Fruit fly (Drosophila melanogaster) whole organism, wandering third instar larva: Measurements from ENCODE around the gene Sbds.

Source experiments
- Abd-B ChIP-seq: fragments of >200 bp; optimal IDR thresholded peaks from 2 replicates; lab custom pipeline; 2017; ENCODE audit warnings: missing biosample characterization, missing genetic modification characterization
- CG32264 ChIP-seq: fragments of 200-800 bp; sonication (Bioruptor generic); optimal IDR thresholded peaks from 2 replicates; lab custom pipeline; 2016; ENCODE audit warnings: missing biosample characterization, missing genetic modification characterization
- CG9705 ChIP-seq: fragments of 200-800 bp; sonication (Bioruptor generic); optimal IDR thresholded peaks from 2 replicates; lab custom pipeline; 2018; ENCODE audit warnings: missing biosample characterization, mild to moderate bottlenecking, missing genetic modification characterization
- CrebA ChIP-seq: fragments of 200-800 bp; sonication (Bioruptor generic); optimal IDR thresholded peaks from 2 replicates; lab custom pipeline; 2016; ENCODE audit warnings: missing biosample characterization, mild to moderate bottlenecking, missing genetic modification characterization, borderline replicate concordance
- Dfd ChIP-seq: fragments of >200 bp; optimal IDR thresholded peaks from 2 replicates; lab custom pipeline; 2017; ENCODE audit warnings: missing biosample characterization, missing genetic modification characterization
- Dif ChIP-seq: fragments of 200-275, 200-300 bp; sonication (Bioruptor generic); optimal IDR thresholded peaks from 2 replicates; lab custom pipeline; 2018; ENCODE audit warnings: missing biosample characterization, missing genetic modification characterization; ENCODE audit not compliant: partially characterized antibody
- GATAd ChIP-seq: sonication (Bioruptor generic); optimal IDR thresholded peaks from 2 replicates; lab custom pipeline; 2016; ENCODE audit warnings: missing biosample characterization, missing genetic modification characterization
- HLH106 ChIP-seq: fragments of 200-800 bp; optimal IDR thresholded peaks from 3 replicates; lab custom pipeline; 2019; ENCODE audit warnings: missing biosample characterization, mild to moderate bottlenecking, missing genetic modification characterization, moderate library complexity
- Hnf4 ChIP-seq: fragments of 200-800 bp; sonication (Bioruptor generic); optimal IDR thresholded peaks from 2 replicates; lab custom pipeline; 2016; ENCODE audit warnings: missing biosample characterization, mild to moderate bottlenecking, missing genetic modification characterization
- Hr78 ChIP-seq: fragments of >200 bp; optimal IDR thresholded peaks from 2 replicates; lab custom pipeline; 2017; ENCODE audit warnings: missing biosample characterization, missing genetic modification characterization
- Hr83 ChIP-seq: fragments of 200-300 bp; sonication (Bioruptor generic); optimal IDR thresholded peaks from 2 replicates; lab custom pipeline; 2016; ENCODE audit warnings: missing biosample characterization, mild to moderate bottlenecking, missing genetic modification characterization, moderate library complexity; ENCODE audit not compliant: poor library complexity, severe bottlenecking
- Jra ChIP-seq: sonication (Bioruptor generic); optimal IDR thresholded peaks from 2 replicates; lab custom pipeline; 2016; ENCODE audit warnings: missing biosample characterization, missing genetic modification characterization
- Mio ChIP-seq: sonication (Bioruptor generic); optimal IDR thresholded peaks from 2 replicates; lab custom pipeline; 2016; ENCODE audit warnings: missing biosample characterization, missing genetic modification characterization
- Myc ChIP-seq: fragments of >200 bp; optimal IDR thresholded peaks from 2 replicates; lab custom pipeline; 2017
- N ChIP-seq: fragments of >200 bp; optimal IDR thresholded peaks from 2 replicates; lab custom pipeline; 2018; ENCODE audit warnings: missing biosample characterization, missing external identifiers, missing genetic modification characterization
- OdsH ChIP-seq: fragments of 200-800 bp; sonication (Bioruptor generic); optimal IDR thresholded peaks from 2 replicates; lab custom pipeline; 2016; ENCODE audit warnings: missing biosample characterization, mild to moderate bottlenecking, missing genetic modification characterization
- Rel ChIP-seq, 2 experiments: fragments of 200-800 bp; sonication (Bioruptor generic) in 1 of 2; optimal IDR thresholded peaks; 2 replicates in 1 of 2; 3 replicates in 1 of 2; lab custom pipeline; 2016 to 2019; ENCODE audit warnings: mild to moderate bottlenecking in 2 of 2, missing biosample characterization in 2 of 2, missing genetic modification characterization in 2 of 2, moderate library complexity in 1 of 2
- Sp1 ChIP-seq: fragments of 200-800 bp; sonication (Bioruptor generic); optimal IDR thresholded peaks from 3 replicates; lab custom pipeline; 2019; ENCODE audit warnings: missing biosample characterization, mild to moderate bottlenecking, missing genetic modification characterization, moderate library complexity
- Vsx2 ChIP-seq: fragments of 200-300, 225-300 bp; sonication (Bioruptor generic); optimal IDR thresholded peaks from 2 replicates; lab custom pipeline; 2018; ENCODE audit warnings: missing biosample characterization, missing genetic modification characterization; ENCODE audit not compliant: partially characterized antibody
- br ChIP-seq: fragments of 200-800 bp; sonication (Bioruptor generic); optimal IDR thresholded peaks from 2 replicates; lab custom pipeline; 2016; ENCODE audit warnings: missing biosample characterization, missing genetic modification characterization
- brk ChIP-seq: fragments of 200-800 bp; sonication (Bioruptor generic); optimal IDR thresholded peaks from 2 replicates; lab custom pipeline; 2016; ENCODE audit warnings: missing biosample characterization, mild to moderate bottlenecking, missing genetic modification characterization
- dl ChIP-seq, 2 experiments: fragments of 175-275, 200-275 bp in 1 of 2; fragments of 200-275 bp in 1 of 2; sonication (Bioruptor generic); optimal IDR thresholded peaks; lab custom pipeline; 2018; ENCODE audit warnings: mild to moderate bottlenecking in 2 of 2, missing biosample characterization in 2 of 2, missing genetic modification characterization in 2 of 2, moderate library complexity in 2 of 2; ENCODE audit not compliant: partially characterized antibody in 2 of 2, insufficient read depth in 1 of 2
- dmrt93B ChIP-seq: fragments of 200-800 bp; sonication (Bioruptor generic); optimal IDR thresholded peaks from 2 replicates; lab custom pipeline; 2018; ENCODE audit warnings: missing biosample characterization, mild to moderate bottlenecking, missing genetic modification characterization
- dsf ChIP-seq: sonication (Bioruptor generic); optimal IDR thresholded peaks from 2 replicates; lab custom pipeline; 2016; ENCODE audit warnings: missing biosample characterization, missing genetic modification characterization, borderline replicate concordance
- ey ChIP-seq: fragments of 200-800 bp; sonication (Bioruptor generic); optimal IDR thresholded peaks from 2 replicates; lab custom pipeline; 2016; ENCODE audit warnings: missing biosample characterization, missing genetic modification characterization
- foxo ChIP-seq, 2 experiments: fragments of 200-800 bp; sonication (Bioruptor generic); optimal IDR thresholded peaks; 2 replicates in 1 of 2; 3 replicates in 1 of 2; lab custom pipeline; 2016 to 2017; ENCODE audit warnings: missing biosample characterization in 2 of 2, missing genetic modification characterization in 2 of 2
- fru ChIP-seq: fragments of 200-800 bp; sonication (Bioruptor generic); optimal IDR thresholded peaks from 3 replicates; lab custom pipeline; 2016; ENCODE audit warnings: missing biosample characterization, mild to moderate bottlenecking, missing genetic modification characterization
- h ChIP-seq: fragments of 200-800 bp; sonication (Bioruptor generic); optimal IDR thresholded peaks from 3 replicates; lab custom pipeline; 2016; ENCODE audit warnings: missing biosample characterization, mild to moderate bottlenecking, missing genetic modification characterization
- jim ChIP-seq: fragments of 175-275, 200-325 bp; sonication (Bioruptor generic); optimal IDR thresholded peaks from 2 replicates; lab custom pipeline; 2016; ENCODE audit warnings: missing biosample characterization, mild to moderate bottlenecking, missing genetic modification characterization
- lola ChIP-seq: fragments of >200 bp; optimal IDR thresholded peaks from 2 replicates; lab custom pipeline; 2017; ENCODE audit warnings: missing biosample characterization, missing genetic modification characterization
- pan ChIP-seq: fragments of >200 bp; optimal IDR thresholded peaks from 2 replicates; lab custom pipeline; 2017
- psq ChIP-seq: fragments of 200-800 bp; sonication (Bioruptor generic); optimal IDR thresholded peaks from 3 replicates; lab custom pipeline; 2017; ENCODE audit warnings: missing biosample characterization, mild to moderate bottlenecking, missing genetic modification characterization, moderate library complexity
- rgr ChIP-seq: fragments of 200-800 bp; sonication (Bioruptor generic); optimal IDR thresholded peaks from 3 replicates; lab custom pipeline; 2016; ENCODE audit warnings: missing biosample characterization, mild to moderate bottlenecking, missing genetic modification characterization
- sage ChIP-seq: fragments of 200-800 bp; sonication (Bioruptor generic); optimal IDR thresholded peaks from 2 replicates; lab custom pipeline; 2016; ENCODE audit warnings: missing biosample characterization, mild to moderate bottlenecking, missing genetic modification characterization
- sv ChIP-seq: fragments of 200-800 bp; sonication (Bioruptor generic); optimal IDR thresholded peaks from 3 replicates; lab custom pipeline; 2016; ENCODE audit warnings: missing biosample characterization, missing genetic modification characterization
- tai ChIP-seq: sonication (Bioruptor generic); optimal IDR thresholded peaks from 2 replicates; lab custom pipeline; 2016; ENCODE audit warnings: missing biosample characterization, missing genetic modification characterization
- usp ChIP-seq: fragments of >200 bp; optimal IDR thresholded peaks from 2 replicates; lab custom pipeline; 2017; ENCODE audit warnings: missing biosample characterization, missing genetic modification characterization
- woc ChIP-seq: sonication (Bioruptor generic); optimal IDR thresholded peaks from 2 replicates; lab custom pipeline; 2016; ENCODE audit warnings: missing biosample characterization, mild to moderate bottlenecking, missing genetic modification characterization

The Sbds gene

dm6 chr3L:6752278-6753096, at the start of gene Sbds, which contains the start of gene velo:
Gene Sbds (plus strand): TSS chr3L:6752913.
Gene velo (minus strand): TSS chr3L:6752752.
- TF ChIP-seq tai (no peak), sv (GFP tag; lab: Kevin White, UChicago) (peak; percentile 15), Rel (GFP tag; optimal IDR thresholded peaks at IDR 0.05; lab: Kevin White, UChicago) (peak; percentile 22), Rel (tag; optimal IDR thresholded peaks at IDR 0.05; lab: Kevin White, UChicago) (peak; percentile 88), dsf (GFP tag; lab: Kevin White, UChicago) (no peak), woc (GFP tag; lab: Kevin White, UChicago) (peak; percentile 5), Mio (GFP tag; lab: Kevin White, UChicago) (no peak), psq (peak; percentile 97), OdsH (GFP tag; lab: Kevin White, UChicago) (peak; percentile 32), ey (GFP tag; lab: Kevin White, UChicago) (no peak), CrebA (no peak), brk (GFP tag; lab: Kevin White, UChicago) (no peak), CG32264 (no peak), pan (lab: Kevin White, UChicago) (no peak), Vsx2 (no peak), dmrt93B (GFP tag; lab: Kevin White, UChicago) (peak; percentile 31), Myc (lab: Kevin White, UChicago) (peak; percentile 45), N (GFP tag; lab: Kevin White, UChicago) (no peak), Jra (peak; percentile 47), HLH106 (tag; lab: Kevin White, UChicago) (peak; percentile 67), Hr78 (GFP tag; lab: Kevin White, UChicago) (no peak), dl (GFP tag; optimal IDR thresholded peaks at IDR 0.05; lab: Kevin White, UChicago; ENCODE audit: insufficient read depth in 1 of 2, partially characterized antibody in 2 of 2) (no peak), usp (no peak), Abd-B (no peak), sage (GFP tag; lab: Kevin White, UChicago) (peak; percentile 30), GATAd (no peak), Dfd (GFP tag; lab: Kevin White, UChicago) (no peak), jim (GFP tag; lab: Kevin White, UChicago) (no peak), CG9705 (GFP tag; lab: Kevin White, UChicago) (peak; percentile 41), foxo (GFP tag; optimal IDR thresholded peaks at IDR 0.05; lab: Kevin White, UChicago) (peak in 1 of 2 experiments; percentile 67), Hnf4 (GFP tag; lab: Kevin White, UChicago) (no peak), rgr (GFP tag; lab: Kevin White, UChicago) (peak; percentile 64), Sp1 (GFP tag; lab: Kevin White, UChicago) (peak; percentile 54), fru (no peak), Dif (no peak), lola (GFP tag; lab: Kevin White, UChicago) (no peak), h (GFP tag; lab: Kevin White, UChicago) (peak; percentile 25), Hr83 (GFP tag; lab: Kevin White, UChicago) (peak; percentile 77), br (peak; percentile 3)

- TF ChIP-seq jim (GFP tag; lab: Kevin White, UChicago) = no peak
- TF ChIP-seq GATAd = no peak
- TF ChIP-seq Dif = peak; percentile 29
- TF ChIP-seq dl (GFP tag; optimal IDR thresholded peaks at IDR 0.05; lab: Kevin White, UChicago; ENCODE audit: insufficient read depth in 1 of 2, partially characterized antibody in 2 of 2) = peak in 1 of 2 experiments; percentile 16
- peak; percentile 40 for TF ChIP-seq N (GFP tag; lab: Kevin White, UChicago)
- peak; percentile 78 for TF ChIP-seq Myc (lab: Kevin White, UChicago)
- TF ChIP-seq br = no peak
- TF ChIP-seq rgr (GFP tag; lab: Kevin White, UChicago) = no peak
- peak; percentile 26 for TF ChIP-seq Vsx2
- TF ChIP-seq dsf (GFP tag; lab: Kevin White, UChicago) = no peak
- no peak for TF ChIP-seq CG9705 (GFP tag; lab: Kevin White, UChicago)
- TF ChIP-seq ey (GFP tag; lab: Kevin White, UChicago) = no peak
- no peak for TF ChIP-seq Sp1 (GFP tag; lab: Kevin White, UChicago)
- no peak for TF ChIP-seq Hr78 (GFP tag; lab: Kevin White, UChicago)
- no peak for TF ChIP-seq brk (GFP tag; lab: Kevin White, UChicago)
These were observed 49.3 kb upstream of the Sbds start, which contains the start of gene SP1173 for dm6 chr3L:6703368-6703807. Gene SP1173 (minus strand): TSS chr3L:6703521.
